Worm (Caenorhabditis elegans) whole organism, L1 larva: ENCODE measurements around the gene tra-1.

ENCODE experiments used
- C04F5.9 ChIP-seq: sonication (generic microtip); optimal IDR thresholded peaks from 2 replicates; lab custom pipeline; 2016; ENCODE audit warnings: missing genetic modification characterization, missing compliant biosample characterization
- aha-1 ChIP-seq: fragments of 150-350 bp; optimal IDR thresholded peaks from 2 replicates; lab custom pipeline; 2014; ENCODE audit warnings: missing biosample characterization, missing genetic modification characterization
- fkh-10 ChIP-seq: sonication (generic microtip); optimal IDR thresholded peaks from 2 replicates; lab custom pipeline; 2017; ENCODE audit warnings: missing biosample characterization, missing genetic modification reagents, missing genetic modification characterization
- nhr-77 ChIP-seq: fragments of 150-350 bp; optimal IDR thresholded peaks from 2 replicates; lab custom pipeline; 2014; ENCODE audit warnings: missing biosample characterization, missing genetic modification characterization
- sox-4 ChIP-seq: sonication (generic microtip); optimal IDR thresholded peaks from 2 replicates; lab custom pipeline; 2016; ENCODE audit warnings: missing genetic modification characterization, missing compliant biosample characterization
- zag-1 ChIP-seq: fragments of 150-350 bp; optimal IDR thresholded peaks from 2 replicates; lab custom pipeline; 2014; ENCODE audit warnings: missing biosample characterization, missing genetic modification characterization
- ztf-11 ChIP-seq, 2 experiments: sonication (generic microtip); optimal IDR thresholded peaks; 2 replicates each; lab custom pipeline; 2016 to 2017; ENCODE audit warnings: missing genetic modification characterization in 2 of 2, missing biosample characterization in 1 of 2, missing compliant biosample characterization in 1 of 2

ce11 chrIII:11240776-11241175, 45.8 kb upstream of the tra-1 start:
- TF ChIP-seq fkh-10 (GFP tag; lab: Kevin White, UChicago) = no peak
- TF ChIP-seq aha-1 (tag; lab: Kevin White, UChicago) = no peak
- TF ChIP-seq zag-1 (tag; lab: Kevin White, UChicago) = no peak
- no peak for TF ChIP-seq nhr-77 (tag; lab: Kevin White, UChicago)
- no peak for TF ChIP-seq C04F5.9
- no peak for TF ChIP-seq ztf-11 (tag; optimal IDR thresholded peaks at IDR 0.05; lab: Kevin White, UChicago)
- TF ChIP-seq sox-4 = no peak
